Worm (Caenorhabditis elegans): Measurements from ENCODE around the gene plc-1.

Gene plc-1

ce11 chrX:10804441-10804840 lies 34.0 kb downstream of the plc-1 start, which contains the start of gene F31B12.4:
Gene F31B12.4, plus strand, starts transcription at chrX:10804741.
- TF ChIP-seq lin-39 (tag; optimal IDR thresholded peaks at IDR 0.05) = no peak
- TF ChIP-seq sma-9 (GFP tag; optimal IDR thresholded peaks at IDR 0.05) = no peak
- TF ChIP-seq sma-9 (tag; optimal IDR thresholded peaks at IDR 0.05) = no peak
- no peak for TF ChIP-seq peb-1 (tag; optimal IDR thresholded peaks at IDR 0.05)

- TF ChIP-seq nhr-12 (tag; optimal IDR thresholded peaks at IDR 0.05) (no peak), gmeb-1 (tag; optimal IDR thresholded peaks at IDR 0.05) (no peak), snpc-4 (tag; optimal IDR thresholded peaks at IDR 0.05) (no peak), F13H6.1 (tag; optimal IDR thresholded peaks at IDR 0.05) (no peak), nhr-6 (tag; optimal IDR thresholded peaks at IDR 0.05) (no peak), unc-39 (tag; optimal IDR thresholded peaks at IDR 0.05) (no peak), zag-1 (tag; optimal IDR thresholded peaks at IDR 0.05) (no peak), ama-1 (optimal IDR thresholded peaks at IDR 0.05) (no peak), elt-3 (tag; optimal IDR thresholded peaks at IDR 0.05) (no peak), aly-2 (tag; optimal IDR thresholded peaks at IDR 0.05) (no peak), sma-9 (GFP tag; optimal IDR thresholded peaks at IDR 0.05) (no peak), sma-9 (tag; optimal IDR thresholded peaks at IDR 0.05) (no peak), nhr-129 (tag; optimal IDR thresholded peaks at IDR 0.05) (no peak), nhr-25 (tag; optimal IDR thresholded peaks at IDR 0.05) (no peak), lin-13 (GFP tag; optimal IDR thresholded peaks at IDR 0.05) (no peak), ZK546.5 (tag; optimal IDR thresholded peaks at IDR 0.05) (no peak), nhr-11 (tag; optimal IDR thresholded peaks at IDR 0.05) (no peak)
Observed at ce11 chrX:10794647-10795046, 43.8 kb downstream of the plc-1 start, which contains the start of gene T05A10.6. Gene T05A10.6, minus strand, starts transcription at chrX:10794747.

ce11 chrX:10792435-10792834 lies 46.0 kb downstream of the plc-1 start, which contains the start of gene vap-2:
Gene vap-2, minus strand, starts transcription at chrX:10792535.
- no peak for TF ChIP-seq ztf-4 (tag; optimal IDR thresholded peaks at IDR 0.05)
- TF ChIP-seq nhr-25 (tag; optimal IDR thresholded peaks at IDR 0.05) = no peak

- TF ChIP-seq blmp-1 (tag; optimal IDR thresholded peaks at IDR 0.05; ENCODE audit: insufficient read depth) (no peak), nhr-12 (tag; optimal IDR thresholded peaks at IDR 0.05) (no peak), snpc-4 (tag; optimal IDR thresholded peaks at IDR 0.05) (no peak), nhr-6 (tag; optimal IDR thresholded peaks at IDR 0.05) (no peak), ztf-11 (tag; optimal IDR thresholded peaks at IDR 0.05) (no peak), unc-39 (tag; optimal IDR thresholded peaks at IDR 0.05) (no peak)
Observed at ce11 chrX:10787203-10787602, 51.2 kb downstream of the plc-1 start, which contains the start of gene ttr-14. Gene ttr-14, plus strand, starts transcription at chrX:10787503.

- TF ChIP-seq mbf-1 (tag; optimal IDR thresholded peaks at IDR 0.05) (no peak), nhr-10 (tag; optimal IDR thresholded peaks at IDR 0.05) (no peak), zag-1 (tag; optimal IDR thresholded peaks at IDR 0.05) (no peak), blmp-1 (tag; optimal IDR thresholded peaks at IDR 0.05; ENCODE audit: insufficient read depth) (no peak), sma-9 (GFP tag; optimal IDR thresholded peaks at IDR 0.05) (no peak), sma-9 (tag; optimal IDR thresholded peaks at IDR 0.05) (no peak), lin-39 (tag; optimal IDR thresholded peaks at IDR 0.05) (no peak), F13H6.1 (tag; optimal IDR thresholded peaks at IDR 0.05) (no peak), nhr-11 (tag; optimal IDR thresholded peaks at IDR 0.05) (no peak), ceh-82 (tag; optimal IDR thresholded peaks at IDR 0.05) (no peak), lin-13 (GFP tag; optimal IDR thresholded peaks at IDR 0.05) (no peak), gmeb-1 (tag; optimal IDR thresholded peaks at IDR 0.05) (no peak), alr-1 (tag; optimal IDR thresholded peaks at IDR 0.05) (no peak), snpc-4 (tag; optimal IDR thresholded peaks at IDR 0.05) (no peak), ZK546.5 (tag; optimal IDR thresholded peaks at IDR 0.05) (no peak), ztf-11 (tag; optimal IDR thresholded peaks at IDR 0.05) (no peak), nhr-6 (tag; optimal IDR thresholded peaks at IDR 0.05) (no peak)
Observed at ce11 chrX:10783822-10784221, 54.6 kb downstream of the plc-1 start, which contains the start of gene clc-4. Gene clc-4, minus strand, starts transcription at chrX:10783922.

ce11 chrX:10780542-10781266 lies 57.7 kb downstream of the plc-1 start:
- TF ChIP-seq gmeb-1 (tag; optimal IDR thresholded peaks at IDR 0.05) (peak; percentile 11), elt-3 (tag; optimal IDR thresholded peaks at IDR 0.05) (no peak), fos-1 (tag; optimal IDR thresholded peaks at IDR 0.05) (peak; percentile 33), nhr-237 (tag; optimal IDR thresholded peaks at IDR 0.05) (no peak), Y55F3AM.14 (GFP tag; optimal IDR thresholded peaks at IDR 0.05) (no peak), crh-2 (tag; optimal IDR thresholded peaks at IDR 0.05) (peak; percentile 6), nhr-129 (tag; optimal IDR thresholded peaks at IDR 0.05) (peak; percentile 23)
